Fruit fly (Drosophila melanogaster) whole organism, prepupa: Measurements from ENCODE around the gene Rab11.
A peak's percentile ranks its signal among the peaks of the same experiment; 100 is the strongest.

Source experiments
- Blimp-1 ChIP-seq: fragments of 200-800 bp; sonication (Bioruptor generic); optimal IDR thresholded peaks from 3 replicates; lab custom pipeline; 2017; ENCODE audit warnings: missing biosample characterization, missing genetic modification characterization, mild to moderate bottlenecking, moderate library complexity, missing genetic modification reagents
- CG10669 ChIP-seq: fragments of 200-800 bp; sonication (Bioruptor generic); optimal IDR thresholded peaks from 3 replicates; lab custom pipeline; 2018; ENCODE audit warnings: missing biosample characterization, mild to moderate bottlenecking, missing genetic modification characterization, moderate library complexity
- CG11294 ChIP-seq: fragments of 200-800 bp; sonication (Bioruptor generic); IDR thresholded peaks from 2 replicates; pipeline ENCODE4 v1.3.6; 2022; ENCODE audit warnings: missing biosample characterization, missing genetic modification characterization
- CG11762 ChIP-seq: fragments of 200-800 bp; sonication (Bioruptor generic); optimal IDR thresholded peaks from 3 replicates; lab custom pipeline; 2016; ENCODE audit warnings: missing biosample characterization, missing genetic modification characterization; ENCODE audit not compliant: insufficient read depth
- CG11902 ChIP-seq: fragments of 200-800 bp; sonication (Bioruptor generic); optimal IDR thresholded peaks from 3 replicates; lab custom pipeline; 2016; ENCODE audit warnings: missing biosample characterization, missing genetic modification characterization
- CG15336 ChIP-seq: fragments of 200-800 bp; sonication (Bioruptor generic); IDR thresholded peaks from 2 replicates; pipeline ENCODE4 v1.3.6; 2022; ENCODE audit warnings: missing biosample characterization, missing genetic modification characterization
- CG1621 ChIP-seq: fragments of 200-800 bp; sonication (Bioruptor generic); optimal IDR thresholded peaks from 3 replicates; lab custom pipeline; 2018; ENCODE audit warnings: missing biosample characterization, mild to moderate bottlenecking, missing genetic modification characterization
- CG3032 ChIP-seq: fragments of 200-800 bp; optimal IDR thresholded peaks from 2 replicates; lab custom pipeline; 2019; ENCODE audit warnings: missing biosample characterization, mild to moderate bottlenecking, missing genetic modification characterization, moderate library complexity
- CG31627 ChIP-seq: fragments of 200-800 bp; sonication (Bioruptor generic); optimal IDR thresholded peaks from 3 replicates; lab custom pipeline; 2016; ENCODE audit warnings: missing biosample characterization, missing genetic modification characterization
- CG3919 ChIP-seq: fragments of 200-800 bp; sonication (Bioruptor generic); optimal IDR thresholded peaks from 3 replicates; lab custom pipeline; 2016; ENCODE audit warnings: missing biosample characterization, missing genetic modification characterization
- CG4318 ChIP-seq: fragments of 200-800 bp; sonication (Bioruptor generic); optimal IDR thresholded peaks from 3 replicates; lab custom pipeline; 2017; ENCODE audit warnings: missing biosample characterization, mild to moderate bottlenecking, missing genetic modification characterization
- CG6276 ChIP-seq: fragments of 200-800 bp; sonication (Bioruptor generic); optimal IDR thresholded peaks from 2 replicates; lab custom pipeline; 2017; ENCODE audit warnings: missing biosample characterization, mild to moderate bottlenecking, missing genetic modification characterization
- CG6792 ChIP-seq: fragments of 200-800 bp; sonication (Bioruptor generic); optimal IDR thresholded peaks from 3 replicates; lab custom pipeline; 2016; ENCODE audit warnings: missing biosample characterization, missing genetic modification characterization
- CG6808 ChIP-seq: fragments of 200-800 bp; sonication (Bioruptor generic); optimal IDR thresholded peaks from 3 replicates; lab custom pipeline; 2017; ENCODE audit warnings: missing biosample characterization, missing genetic modification characterization, mild to moderate bottlenecking, moderate library complexity, missing genetic modification reagents
- CG6854 ChIP-seq: fragments of 200-800 bp; sonication (Bioruptor generic); optimal IDR thresholded peaks from 2 replicates; lab custom pipeline; 2017; ENCODE audit warnings: missing biosample characterization, mild to moderate bottlenecking, missing genetic modification characterization
- CG8319 ChIP-seq: fragments of 200-800 bp; sonication (Bioruptor generic); optimal IDR thresholded peaks from 3 replicates; lab custom pipeline; 2016; ENCODE audit warnings: missing biosample characterization, missing genetic modification characterization
- CG8632 ChIP-seq: fragments of 200-800 bp; sonication (Bioruptor generic); optimal IDR thresholded peaks from 3 replicates; lab custom pipeline; 2016; ENCODE audit warnings: missing biosample characterization, missing genetic modification characterization
- CG9139 ChIP-seq: fragments of 200-800 bp; sonication (Bioruptor generic); optimal IDR thresholded peaks from 3 replicates; lab custom pipeline; 2017; ENCODE audit warnings: missing biosample characterization, mild to moderate bottlenecking, missing genetic modification characterization
- Eip78C ChIP-seq: fragments of 200-800 bp; sonication (Bioruptor generic); peaks from one replicate; lab custom pipeline; 2016; ENCODE audit warnings: missing biosample characterization, missing genetic modification characterization
- Eip93F ChIP-seq: fragments of 200-800 bp; sonication (Bioruptor generic); optimal IDR thresholded peaks from 2 replicates; lab custom pipeline; 2016; ENCODE audit warnings: missing biosample characterization, mild to moderate bottlenecking, missing genetic modification characterization
- Ets21C ChIP-seq: fragments of 200-800 bp; sonication (Bioruptor generic); optimal IDR thresholded peaks from 3 replicates; lab custom pipeline; 2016; ENCODE audit warnings: missing biosample characterization, missing genetic modification characterization
- Ets96B ChIP-seq: fragments of 200-800 bp; optimal IDR thresholded peaks from 2 replicates; lab custom pipeline; 2019; ENCODE audit warnings: missing biosample characterization, mild to moderate bottlenecking, missing genetic modification characterization, moderate library complexity
- Gug ChIP-seq: fragments of 200-800 bp; sonication (Bioruptor generic); IDR thresholded peaks from 2 replicates; pipeline ENCODE4 v1.3.6; 2022; ENCODE audit warnings: missing biosample characterization, missing genetic modification characterization
- Hr38 ChIP-seq: sonication (Bioruptor generic); optimal IDR thresholded peaks from 2 replicates; lab custom pipeline; 2016; ENCODE audit warnings: missing biosample characterization, missing genetic modification characterization
- Hr39 ChIP-seq: fragments of 200-800 bp; sonication (Bioruptor generic); optimal IDR thresholded peaks from 2 replicates; lab custom pipeline; 2016; ENCODE audit warnings: missing biosample characterization, missing genetic modification characterization
- Hr4 ChIP-seq: fragments of 200-800 bp; sonication (Bioruptor generic); optimal IDR thresholded peaks from 3 replicates; lab custom pipeline; 2016; ENCODE audit warnings: missing biosample characterization, missing genetic modification characterization
- Lpt ChIP-seq: fragments of 200-800 bp; sonication (Bioruptor generic); optimal IDR thresholded peaks from 3 replicates; lab custom pipeline; 2016; ENCODE audit warnings: missing biosample characterization, missing genetic modification characterization
- Met ChIP-seq: fragments of 200-800 bp; sonication (Bioruptor generic); optimal IDR thresholded peaks from 3 replicates; lab custom pipeline; 2016; ENCODE audit warnings: missing biosample characterization, missing genetic modification characterization
- OdsH ChIP-seq: fragments of 200-800 bp; sonication (Bioruptor generic); optimal IDR thresholded peaks from 3 replicates; lab custom pipeline; 2016; ENCODE audit warnings: missing biosample characterization, missing genetic modification characterization
- achi ChIP-seq: fragments of 200-800 bp; sonication (Bioruptor generic); optimal IDR thresholded peaks from 3 replicates; lab custom pipeline; 2016; ENCODE audit warnings: missing biosample characterization, missing genetic modification characterization
- dac ChIP-seq: fragments of 200-800 bp; sonication (Bioruptor generic); optimal IDR thresholded peaks from 2 replicates; lab custom pipeline; 2017; ENCODE audit warnings: missing biosample characterization, mild to moderate bottlenecking, missing genetic modification characterization
- dsx ChIP-seq: fragments of 200-800 bp; optimal IDR thresholded peaks from 3 replicates; lab custom pipeline; 2019; ENCODE audit warnings: missing biosample characterization, mild to moderate bottlenecking, missing genetic modification characterization, moderate library complexity; ENCODE audit not compliant: poor library complexity, severe bottlenecking
- eg ChIP-seq: fragments of 200-800 bp; sonication (Bioruptor generic); IDR thresholded peaks from 3 replicates; pipeline ENCODE4 v1.3.6; 2022; ENCODE audit warnings: missing biosample characterization, missing genetic modification characterization
- esn ChIP-seq: fragments of 200-800 bp; sonication (Bioruptor generic); optimal IDR thresholded peaks from 2 replicates; lab custom pipeline; 2016; ENCODE audit warnings: missing biosample characterization, mild to moderate bottlenecking, missing genetic modification characterization, moderate library complexity
- fd59A ChIP-seq: fragments of 200-800 bp; sonication (Bioruptor generic); optimal IDR thresholded peaks from 2 replicates; lab custom pipeline; 2017; ENCODE audit warnings: missing biosample characterization, mild to moderate bottlenecking, missing genetic modification characterization, missing genetic modification reagents
- fd85E ChIP-seq: fragments of 200-800 bp; sonication (Bioruptor generic); optimal IDR thresholded peaks from 3 replicates; lab custom pipeline; 2016; ENCODE audit warnings: missing biosample characterization, missing genetic modification characterization
- net ChIP-seq: fragments of 200-800 bp; sonication (Bioruptor generic); optimal IDR thresholded peaks from 3 replicates; lab custom pipeline; 2016; ENCODE audit warnings: missing biosample characterization, missing genetic modification characterization
- pdm3 ChIP-seq: fragments of 200-800 bp; sonication (Bioruptor generic); optimal IDR thresholded peaks from 3 replicates; lab custom pipeline; 2016; ENCODE audit warnings: missing biosample characterization, missing genetic modification characterization
- spab ChIP-seq: fragments of 200-800 bp; sonication (Bioruptor generic); optimal IDR thresholded peaks from 2 replicates; lab custom pipeline; 2017; ENCODE audit warnings: missing biosample characterization, mild to moderate bottlenecking, missing genetic modification characterization, missing genetic modification reagents
- ss ChIP-seq, 2 experiments: fragments of 200-800 bp; sonication (Bioruptor generic); optimal IDR thresholded peaks; 2 replicates in 1 of 2; 3 replicates in 1 of 2; lab custom pipeline; 2017 to 2018; ENCODE audit warnings: mild to moderate bottlenecking in 2 of 2, missing biosample characterization in 2 of 2, missing genetic modification characterization in 2 of 2, moderate library complexity in 1 of 2
- vri ChIP-seq: fragments of 200-800 bp; sonication (Bioruptor generic); optimal IDR thresholded peaks from 3 replicates; lab custom pipeline; 2016; ENCODE audit warnings: missing biosample characterization, mild to moderate bottlenecking, missing genetic modification characterization

Rab11 gene

DNA sequence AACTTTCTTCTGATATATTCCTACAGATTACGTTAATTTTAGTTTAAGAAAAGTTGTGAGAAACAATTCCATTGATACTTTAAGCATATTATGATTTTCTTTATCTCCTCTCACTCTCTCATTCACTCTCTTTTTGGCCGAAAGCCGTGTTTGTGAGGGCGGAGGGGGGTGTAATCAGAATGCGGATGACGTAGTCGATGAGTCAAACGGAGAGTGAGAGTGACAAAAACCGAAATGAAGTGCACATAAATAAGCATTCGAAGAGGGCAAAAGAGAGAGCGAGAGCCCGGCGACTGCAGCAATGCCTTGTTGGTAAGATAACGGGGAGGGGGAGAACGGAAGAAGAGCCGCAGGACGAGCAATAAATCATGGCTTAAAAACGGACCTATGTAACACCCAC, 16.9 kb upstream of the Rab11 start:
- no peak for TF ChIP-seq CG31627 (GFP tag; lab: Kevin White, UChicago)
- TF ChIP-seq CG6792 (GFP tag; lab: Kevin White, UChicago): no peak
- peak; percentile 92 for TF ChIP-seq Blimp-1 (GFP tag; lab: Kevin White, UChicago)
- no peak for TF ChIP-seq fd59A (GFP tag; lab: Kevin White, UChicago)
- no peak for TF ChIP-seq CG11294 (GFP tag; lab: Robert Waterston, UW)
- TF ChIP-seq Ets21C (GFP tag; lab: Kevin White, UChicago): no peak
- TF ChIP-seq CG11762 (GFP tag; lab: Kevin White, UChicago): no peak
- no peak for TF ChIP-seq net (GFP tag; lab: Kevin White, UChicago)
- no peak for TF ChIP-seq pdm3 (GFP tag; lab: Kevin White, UChicago)
- TF ChIP-seq, all 60 proteins: peak for 1

DNA sequence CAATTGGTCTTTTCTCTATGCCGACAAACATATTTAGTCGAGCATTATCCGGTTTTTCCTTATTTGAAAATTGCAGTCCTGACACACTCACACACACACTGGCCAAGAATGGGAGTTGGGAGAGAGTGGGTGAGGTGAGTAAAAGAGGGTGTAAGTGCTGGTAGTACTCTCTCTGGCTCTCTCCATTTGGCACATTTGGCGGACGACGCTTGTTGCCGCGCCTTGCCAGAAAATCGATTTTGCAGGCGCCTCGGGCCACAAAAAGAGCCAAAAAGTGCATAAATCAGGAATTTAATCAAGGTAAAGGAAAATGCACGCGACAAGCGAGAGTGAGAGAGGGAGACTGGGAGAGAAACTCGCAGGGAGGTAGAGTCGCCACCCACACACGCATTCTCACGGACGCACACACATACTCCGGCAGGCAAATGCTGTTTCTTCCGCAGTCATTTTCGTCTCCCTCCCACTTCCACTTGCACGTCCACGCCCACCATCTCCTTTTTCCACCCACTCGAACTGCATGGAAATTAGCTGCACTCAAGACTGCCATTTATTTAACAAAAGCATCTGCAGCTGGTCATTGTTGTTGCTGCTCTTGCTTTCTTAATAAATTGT, 14.6 kb upstream of the Rab11 start:
- TF ChIP-seq CG10669 (no peak), dac (GFP tag; lab: Kevin White, UChicago) (no peak), CG6854 (GFP tag; lab: Kevin White, UChicago) (peak; percentile 29), Blimp-1 (GFP tag; lab: Kevin White, UChicago) (peak; percentile 28), ss (GFP tag; optimal IDR thresholded peaks at IDR 0.05; lab: Kevin White, UChicago) (peak in 1 of 2 experiments; percentile 28), CG15336 (GFP tag; lab: Robert Waterston, UW) (peak; percentile 39; the same call in 1 of the 2 replicates), Eip78C (peak; percentile 2)
- TF ChIP-seq, all 60 proteins: peak for 5

DNA sequence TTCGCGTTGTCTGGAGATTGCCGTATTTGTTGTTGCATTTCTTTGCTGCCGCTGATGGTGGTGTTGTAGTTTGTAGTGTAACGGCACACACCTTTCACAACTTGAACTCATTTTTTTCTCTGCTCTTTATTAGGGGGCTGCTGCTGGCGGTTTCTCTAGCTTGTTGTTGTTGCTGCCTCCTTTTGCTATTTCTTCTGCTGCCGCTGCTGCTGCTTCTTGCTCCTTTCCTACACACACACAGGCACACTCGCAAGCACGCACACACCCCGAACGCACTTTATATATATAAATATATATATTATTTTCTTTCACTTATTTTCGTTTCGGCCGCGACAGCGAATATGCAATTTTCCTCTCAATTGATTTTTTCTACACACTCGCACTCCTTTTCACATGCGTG, 14.0 kb upstream of the Rab11 start:
- TF ChIP-seq OdsH (GFP tag; lab: Kevin White, UChicago) (no peak), Met (GFP tag; lab: Kevin White, UChicago) (no peak), CG15336 (GFP tag; lab: Robert Waterston, UW) (no peak), CG6276 (GFP tag; lab: Kevin White, UChicago) (no peak), CG8319 (GFP tag; lab: Kevin White, UChicago) (no peak), Eip93F (no peak), Hr4 (GFP tag; lab: Kevin White, UChicago) (no peak), Ets96B (tag; lab: Kevin White, UChicago) (no peak), CG4318 (no peak)

DNA sequence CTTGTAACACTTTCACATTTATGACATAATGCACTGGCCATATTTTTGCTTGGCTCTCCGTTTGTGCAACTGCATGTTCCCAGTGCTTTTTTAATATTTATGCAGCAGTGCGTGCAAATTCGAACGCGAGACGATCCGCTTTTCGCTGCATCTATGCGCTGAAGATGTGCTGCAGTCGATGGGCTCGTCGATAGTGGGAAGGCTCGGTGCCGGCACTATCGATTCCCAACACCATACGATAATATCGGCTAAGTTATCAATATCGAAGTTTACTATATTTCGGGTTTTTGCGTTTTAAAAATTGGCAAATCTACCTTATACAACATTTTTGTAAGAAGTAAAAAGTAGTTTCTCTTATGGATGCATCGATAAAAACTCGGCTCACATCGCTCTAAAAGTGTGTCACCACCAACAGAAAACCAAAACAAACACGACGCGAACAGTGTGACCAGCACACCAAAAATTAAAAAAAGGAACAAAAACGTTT, 13.5 kb upstream of the Rab11 start, which contains the start of gene RhoGAP93B:
TSS of gene RhoGAP93B (minus strand) at position 197 of the 487 bp plus-strand sequence.
- TF ChIP-seq CG10669 (peak; percentile 70), Hr4 (GFP tag; lab: Kevin White, UChicago) (peak; percentile 90), vri (GFP tag; lab: Kevin White, UChicago) (no peak), CG15336 (GFP tag; lab: Robert Waterston, UW) (peak; percentile 73), fd59A (GFP tag; lab: Kevin White, UChicago) (peak; percentile 24), dsx (GFP tag; lab: Kevin White, UChicago) (peak; percentile 69), fd85E (GFP tag; lab: Kevin White, UChicago) (no peak), ss (GFP tag; optimal IDR thresholded peaks at IDR 0.05; lab: Kevin White, UChicago) (peak in 1 of 2 experiments; percentile 71), Met (GFP tag; lab: Kevin White, UChicago) (no peak), CG11294 (GFP tag; lab: Robert Waterston, UW) (peak; percentile 58; the same call in 1 of the 2 replicates), Hr38 (GFP tag; lab: Kevin White, UChicago) (no peak), Lpt (GFP tag; lab: Kevin White, UChicago) (no peak), CG6276 (GFP tag; lab: Kevin White, UChicago) (no peak), achi (GFP tag; lab: Kevin White, UChicago) (no peak), pdm3 (GFP tag; lab: Kevin White, UChicago) (no peak), CG8632 (GFP tag; lab: Kevin White, UChicago) (peak; percentile 54), Eip78C (peak; percentile 88), CG3032 (tag; lab: Kevin White, UChicago) (peak; percentile 87), eg (GFP tag; lab: Robert Waterston, UW) (peak; percentile 88), Hr39 (GFP tag; lab: Kevin White, UChicago) (peak; percentile 82), CG9139 (GFP tag; lab: Kevin White, UChicago) (no peak), CG1621 (peak; percentile 55), Gug (peak; percentile 85), CG6792 (GFP tag; lab: Kevin White, UChicago) (peak; percentile 50), CG11762 (GFP tag; lab: Kevin White, UChicago) (no peak), spab (GFP tag; lab: Kevin White, UChicago) (no peak), CG3919 (GFP tag; lab: Kevin White, UChicago) (peak; percentile 74), CG11902 (peak; percentile 66), esn (peak; percentile 90), CG6854 (GFP tag; lab: Kevin White, UChicago) (peak; percentile 34), CG6808 (peak; percentile 78), Eip93F (no peak), CG31627 (GFP tag; lab: Kevin White, UChicago) (peak; percentile 82), Ets21C (GFP tag; lab: Kevin White, UChicago) (peak; percentile 69)
